Worm (Caenorhabditis elegans) whole organism, L1 larva: ENCODE data around the gene W04H10.1.

Experiments used
- C16A3.4 ChIP-seq: fragments of 150-350 bp; optimal IDR thresholded peaks from 2 replicates; lab custom pipeline; 2014; ENCODE audit warnings: missing biosample characterization, missing genetic modification characterization
- ets-5 ChIP-seq: fragments of 200-800 bp; sonication (Bioruptor generic); IDR thresholded peaks from 2 replicates; pipeline ENCODE4 v1.3.6; 2022; ENCODE audit warnings: missing genetic modification characterization, missing compliant biosample characterization
- fos-1 ChIP-seq: fragments of 150-350 bp; optimal IDR thresholded peaks from 2 replicates; lab custom pipeline; 2014; ENCODE audit warnings: missing biosample characterization, missing genetic modification characterization
- jun-1 ChIP-seq: fragments of 150-350 bp; optimal IDR thresholded peaks from 2 replicates; lab custom pipeline; 2014; ENCODE audit warnings: missing biosample characterization, missing genetic modification reagents, missing genetic modification characterization
- lsy-2 ChIP-seq, 2 experiments: fragments of 150-350 bp; optimal IDR thresholded peaks; 2 replicates each; lab custom pipeline; 2014; ENCODE audit warnings: missing biosample characterization in 2 of 2, missing genetic modification characterization in 2 of 2
- mab-9 ChIP-seq: fragments of 200-800 bp; sonication (Bioruptor generic); IDR thresholded peaks from 2 replicates; pipeline ENCODE4 v1.3.6; 2022; ENCODE audit warnings: missing genetic modification reagents, missing genetic modification characterization, missing compliant biosample characterization
- mef-2 ChIP-seq: fragments of 150-350 bp; optimal IDR thresholded peaks from 2 replicates; lab custom pipeline; 2014; ENCODE audit warnings: missing biosample characterization, missing genetic modification characterization
- mep-1 ChIP-seq: fragments of 150-350 bp; optimal IDR thresholded peaks from 2 replicates; lab custom pipeline; 2014; ENCODE audit warnings: missing biosample characterization, missing genetic modification characterization
- nhr-12 ChIP-seq: sonication (generic microtip); optimal IDR thresholded peaks from 2 replicates; lab custom pipeline; 2017; ENCODE audit warnings: missing biosample characterization, missing genetic modification characterization
- nhr-19 ChIP-seq: fragments of 200-800 bp; sonication (Bioruptor generic); conservative IDR thresholded peaks from 2 replicates; pipeline ENCODE4 v1.3.6; 2022; ENCODE audit warnings: missing genetic modification characterization, missing compliant biosample characterization
- nhr-71 ChIP-seq: sonication (generic microtip); optimal IDR thresholded peaks from 2 replicates; lab custom pipeline; 2016; ENCODE audit warnings: mild to moderate bottlenecking, missing genetic modification characterization, moderate library complexity, missing compliant biosample characterization
- nhr-76 ChIP-seq: sonication (generic microtip); optimal IDR thresholded peaks from 2 replicates; lab custom pipeline; 2017; ENCODE audit warnings: missing biosample characterization, missing genetic modification characterization
- pqm-1 ChIP-seq: sonication (generic microtip); optimal IDR thresholded peaks from 3 replicates; lab custom pipeline; 2017; ENCODE audit warnings: missing biosample characterization, missing genetic modification characterization
- sptf-1 ChIP-seq: fragments of 150-350 bp; optimal IDR thresholded peaks from 2 replicates; lab custom pipeline; 2014; ENCODE audit warnings: missing biosample characterization, missing genetic modification characterization
- swsn-7 ChIP-seq: sonication (generic microtip); optimal IDR thresholded peaks from 2 replicates; lab custom pipeline; 2016; ENCODE audit warnings: missing genetic modification characterization, missing compliant biosample characterization
- tlp-1 ChIP-seq: fragments of 150-350 bp; optimal IDR thresholded peaks from 2 replicates; lab custom pipeline; 2014; ENCODE audit warnings: missing biosample characterization, missing genetic modification characterization
- unc-62 ChIP-seq: fragments of 150-350 bp; optimal IDR thresholded peaks from 2 replicates; lab custom pipeline; 2014; ENCODE audit warnings: missing biosample characterization, missing genetic modification reagents, missing genetic modification characterization
- unc-86 ChIP-seq: sonication (generic microtip); optimal IDR thresholded peaks from 2 replicates; lab custom pipeline; 2016; ENCODE audit warnings: missing genetic modification characterization, missing compliant biosample characterization

The W04H10.1 gene

DNA sequence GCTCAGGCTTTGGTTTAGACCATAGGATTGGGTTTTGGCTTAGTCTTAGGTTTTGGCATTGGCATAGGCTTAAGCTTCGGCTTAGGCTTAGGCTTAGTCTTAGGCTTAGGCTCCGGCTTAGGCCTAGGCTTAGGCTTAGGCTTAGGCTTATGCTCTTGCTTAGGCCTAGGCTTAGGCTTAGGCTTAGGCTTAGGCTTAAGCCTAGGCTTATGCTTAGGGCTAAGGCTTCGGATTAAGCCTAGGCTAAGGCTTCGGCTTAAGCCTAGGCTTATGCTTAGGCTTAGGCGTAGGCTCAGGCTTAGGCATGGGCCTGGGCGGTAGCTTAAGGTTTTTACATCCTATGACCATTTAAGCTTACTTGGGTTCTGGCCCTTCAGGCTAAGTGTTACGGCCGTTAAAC is 42.5 kb downstream of the W04H10.1 start:
- TF ChIP-seq fos-1 (tag; lab: Kevin White, UChicago) (no peak), nhr-12 (no peak), sptf-1 (tag; lab: Kevin White, UChicago) (no peak), swsn-7 (tag; lab: Kevin White, UChicago) (no peak), pqm-1 (tag; lab: Kevin White, UChicago) (no peak), tlp-1 (tag; lab: Kevin White, UChicago) (no peak), lsy-2 (tag; optimal IDR thresholded peaks at IDR 0.05; lab: Kevin White, UChicago) (no peak), mef-2 (no peak)
- TF ChIP-seq, all 84 proteins: peak for 0

DNA sequence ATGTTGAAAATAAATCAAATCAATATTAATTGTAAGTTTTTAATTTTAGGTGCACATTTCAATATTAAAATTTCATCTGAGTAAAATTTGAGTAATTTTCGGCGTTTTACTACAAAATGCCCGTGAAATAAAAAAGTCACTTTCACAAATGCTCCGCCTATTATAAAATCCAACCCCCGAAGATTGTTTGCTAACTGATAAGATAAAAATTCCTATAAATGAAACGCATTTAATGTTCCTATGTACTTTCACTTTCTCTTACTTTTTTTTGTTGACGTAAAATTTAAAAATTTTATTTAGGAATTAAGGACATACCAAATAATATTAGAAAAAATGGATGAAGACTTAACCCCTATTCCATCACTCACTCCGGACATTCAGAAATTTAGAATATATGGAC is 49.5 kb downstream of the W04H10.1 start, which contains the start of gene sdz-24:
TSS of gene sdz-24 (plus strand) at position 301 of the 400 bp plus-strand sequence.
- TF ChIP-seq C16A3.4 (tag; lab: Kevin White, UChicago) (no peak), unc-86 (tag; lab: Kevin White, UChicago) (no peak), nhr-76 (tag; lab: Kevin White, UChicago) (no peak), nhr-71 (tag; lab: Kevin White, UChicago) (no peak), mep-1 (tag; lab: Kevin White, UChicago) (no peak), nhr-19 (GFP tag; lab: Robert Waterston, UW) (no peak), mab-9 (GFP tag; lab: Robert Waterston, UW) (no peak), jun-1 (tag; lab: Kevin White, UChicago) (no peak), ets-5 (no peak), unc-62 (GFP tag; lab: Kevin White, UChicago) (no peak), pqm-1 (tag; lab: Kevin White, UChicago) (no peak)
